Worm (Caenorhabditis elegans) whole organism, young adult: ENCODE results near the gene Y49F6B.2.

ENCODE experiments used
- B0261.1 ChIP-seq: sonication (generic microtip); optimal IDR thresholded peaks from 2 replicates; lab custom pipeline; 2016; ENCODE audit warnings: mild to moderate bottlenecking, missing genetic modification characterization, moderate library complexity, missing compliant biosample characterization
- C17E4.6 ChIP-seq: fragments of 200-800 bp; sonication (Bioruptor generic); IDR thresholded peaks from 2 replicates; pipeline ENCODE4 v1.3.6; 2022; ENCODE audit warnings: missing genetic modification reagents, missing genetic modification characterization, missing compliant biosample characterization
- D2030.7 ChIP-seq: fragments of 200-800 bp; sonication (Bioruptor generic); IDR thresholded peaks from 2 replicates; pipeline ENCODE4 v1.3.6; 2022; ENCODE audit warnings: missing genetic modification reagents, missing genetic modification characterization, missing compliant biosample characterization
- F37B4.10 ChIP-seq: fragments of 200-800 bp; sonication (Bioruptor generic); IDR thresholded peaks from 2 replicates; pipeline ENCODE4 v1.3.6; 2022; ENCODE audit warnings: missing genetic modification characterization, missing compliant biosample characterization
- F57A8.1 ChIP-seq: fragments of 200-800 bp; sonication (Bioruptor generic); optimal IDR thresholded peaks from 2 replicates; lab custom pipeline; 2018; ENCODE audit warnings: mild to moderate bottlenecking, missing genetic modification characterization, moderate library complexity, missing compliant biosample characterization
- Y53F4B.3 ChIP-seq: fragments of 200-800 bp; sonication (Bioruptor generic); IDR thresholded peaks from 2 replicates; pipeline ENCODE4 v1.3.6; 2022; ENCODE audit warnings: missing genetic modification reagents, missing genetic modification characterization, missing compliant biosample characterization
- Y56A3A.18 ChIP-seq: fragments of 200-800 bp; sonication (Bioruptor generic); IDR thresholded peaks from 2 replicates; pipeline ENCODE4 v1.3.6; 2022; ENCODE audit warnings: missing genetic modification reagents, missing genetic modification characterization, missing compliant biosample characterization
- Y67H2A.10 ChIP-seq: fragments of 200-800 bp; sonication (Bioruptor generic); conservative IDR thresholded peaks from 2 replicates; pipeline ENCODE4 v1.3.6; 2022; ENCODE audit warnings: missing genetic modification reagents, missing genetic modification characterization, missing compliant biosample characterization
- Y79H2A.3 ChIP-seq: fragments of 200-800 bp; sonication (Bioruptor generic); conservative IDR thresholded peaks from 2 replicates; pipeline ENCODE4 v1.3.6; 2022; ENCODE audit warnings: missing genetic modification reagents, missing genetic modification characterization, missing compliant biosample characterization
- ZK185.1 ChIP-seq: sonication (generic microtip); optimal IDR thresholded peaks from 2 replicates; lab custom pipeline; 2016; ENCODE audit warnings: mild to moderate bottlenecking, missing genetic modification characterization, missing compliant biosample characterization; ENCODE audit not compliant: poor library complexity, severe bottlenecking
- akir-1 ChIP-seq: fragments of 200-800 bp; sonication (Bioruptor generic); optimal IDR thresholded peaks from 2 replicates; lab custom pipeline; 2018; ENCODE audit warnings: mild to moderate bottlenecking, missing genetic modification characterization, moderate library complexity, missing compliant biosample characterization
- ama-1 ChIP-seq, 3 experiments: fragments of 150-350 bp in 1 of 3; sonication (generic microtip) in 2 of 3; optimal IDR thresholded peaks; 2 replicates each; lab custom pipeline; 2014 to 2018; ENCODE audit warnings: missing biosample characterization in 2 of 3, missing genetic modification characterization in 2 of 3, missing genetic modification reagents in 2 of 3
- aptf-3 ChIP-seq: fragments of 200-800 bp; sonication (Bioruptor generic); IDR thresholded peaks from 2 replicates; pipeline ENCODE4 v1.3.6; 2022; ENCODE audit warnings: missing genetic modification characterization, missing compliant biosample characterization
- atf-7 ChIP-seq: sonication (generic microtip); optimal IDR thresholded peaks from 2 replicates; lab custom pipeline; 2017; ENCODE audit warnings: mild to moderate bottlenecking, missing genetic modification characterization, missing compliant biosample characterization
- attf-6 ChIP-seq: fragments of 200-800 bp; sonication (Bioruptor generic); IDR thresholded peaks from 2 replicates; pipeline ENCODE4 v1.3.6; 2022; ENCODE audit warnings: missing genetic modification reagents, missing genetic modification characterization, missing compliant biosample characterization
- ceh-27 ChIP-seq: fragments of 200-800 bp; sonication (Bioruptor generic); optimal IDR thresholded peaks from 2 replicates; lab custom pipeline; 2018; ENCODE audit warnings: mild to moderate bottlenecking, missing genetic modification characterization, moderate library complexity, missing compliant biosample characterization
- ceh-58 ChIP-seq: fragments of 200-800 bp; sonication (Bioruptor generic); IDR thresholded peaks from 2 replicates; pipeline ENCODE4 v1.3.6; 2022; ENCODE audit warnings: missing genetic modification characterization, missing compliant biosample characterization
- ceh-91 ChIP-seq: fragments of 200-800 bp; sonication (Bioruptor generic); IDR thresholded peaks from 2 replicates; pipeline ENCODE4 v1.3.6; 2022; ENCODE audit warnings: missing genetic modification reagents, missing genetic modification characterization, missing compliant biosample characterization
- chd-7 ChIP-seq: sonication (generic microtip); optimal IDR thresholded peaks from 2 replicates; lab custom pipeline; 2016; ENCODE audit warnings: mild to moderate bottlenecking, missing genetic modification characterization, moderate library complexity, missing compliant biosample characterization
- dpl-1 ChIP-seq: fragments of 150-350 bp; optimal IDR thresholded peaks from 2 replicates; lab custom pipeline; 2014; ENCODE audit warnings: missing biosample characterization, missing genetic modification reagents, missing genetic modification characterization
- efl-1 ChIP-seq: fragments of 150-350 bp; optimal IDR thresholded peaks from 2 replicates; lab custom pipeline; 2014; ENCODE audit warnings: missing biosample characterization, missing genetic modification reagents, missing genetic modification characterization
- egl-44 ChIP-seq: fragments of 200-800 bp; sonication (Bioruptor generic); IDR thresholded peaks from 2 replicates; pipeline ENCODE4 v1.3.6; 2022; ENCODE audit warnings: missing genetic modification reagents, missing genetic modification characterization, missing compliant biosample characterization
- egrh-3 ChIP-seq: fragments of 200-800 bp; sonication (Bioruptor generic); IDR thresholded peaks from 2 replicates; pipeline ENCODE4 v1.3.6; 2022; ENCODE audit warnings: missing genetic modification reagents, missing genetic modification characterization, missing compliant biosample characterization
- fkh-3 ChIP-seq: sonication (generic microtip); optimal IDR thresholded peaks from 2 replicates; lab custom pipeline; 2016; ENCODE audit warnings: mild to moderate bottlenecking, missing genetic modification characterization, missing compliant biosample characterization
- hlh-26 ChIP-seq: fragments of 200-800 bp; sonication (Bioruptor generic); conservative IDR thresholded peaks from 2 replicates; pipeline ENCODE4 v1.3.6; 2022; ENCODE audit warnings: missing genetic modification reagents, missing genetic modification characterization, missing compliant biosample characterization
- hsf-1 ChIP-seq: fragments of 200-800 bp; sonication (Bioruptor generic); IDR thresholded peaks from 2 replicates; pipeline ENCODE4 v1.3.6; 2022; ENCODE audit warnings: missing genetic modification reagents, missing genetic modification characterization, missing compliant biosample characterization
- lag-1 ChIP-seq: fragments of 200-800 bp; sonication (Bioruptor generic); IDR thresholded peaks from 2 replicates; pipeline ENCODE4 v1.3.6; 2022; ENCODE audit warnings: missing genetic modification reagents, missing genetic modification characterization, missing compliant biosample characterization
- lin-35 ChIP-seq, 3 experiments: fragments of 150-350 bp in 2 of 3; sonication (generic microtip) in 1 of 3; optimal IDR thresholded peaks; 2 replicates each; lab custom pipeline; 2014 to 2018; ENCODE audit warnings: missing biosample characterization in 3 of 3, missing genetic modification characterization in 3 of 3, missing genetic modification reagents in 3 of 3
- lin-40 ChIP-seq: sonication (generic microtip); optimal IDR thresholded peaks from 2 replicates; lab custom pipeline; 2016; ENCODE audit warnings: missing genetic modification characterization, mild to moderate bottlenecking, missing compliant biosample characterization, missing genotype, missing genetic modification reagents
- lsl-1 ChIP-seq: fragments of 200-800 bp; sonication (Bioruptor generic); optimal IDR thresholded peaks from 2 replicates; lab custom pipeline; 2018; ENCODE audit warnings: mild to moderate bottlenecking, missing genetic modification characterization, moderate library complexity, missing compliant biosample characterization
- madf-6 ChIP-seq: fragments of 200-800 bp; sonication (Bioruptor generic); IDR thresholded peaks from 2 replicates; pipeline ENCODE4 v1.3.6; 2022; ENCODE audit warnings: missing genetic modification reagents, missing genetic modification characterization, missing compliant biosample characterization
- madf-8 ChIP-seq: fragments of 200-800 bp; sonication (Bioruptor generic); conservative IDR thresholded peaks from 2 replicates; pipeline ENCODE4 v1.3.6; 2022; ENCODE audit warnings: missing genetic modification reagents, missing genetic modification characterization, missing compliant biosample characterization
- mcd-1 ChIP-seq: fragments of 200-800 bp; sonication (Bioruptor generic); IDR thresholded peaks from 2 replicates; pipeline ENCODE4 v1.3.6; 2022; ENCODE audit warnings: missing genetic modification reagents, missing genetic modification characterization, missing compliant biosample characterization
- mxl-1 ChIP-seq: sonication (generic microtip); optimal IDR thresholded peaks from 2 replicates; lab custom pipeline; 2016; ENCODE audit warnings: missing genetic modification characterization, missing compliant biosample characterization
- nfya-1 ChIP-seq: sonication (generic microtip); optimal IDR thresholded peaks from 2 replicates; lab custom pipeline; 2017; ENCODE audit warnings: antibody characterized with exemption, missing compliant biosample characterization, missing genetic modification characterization, borderline replicate concordance; ENCODE audit not compliant: insufficient read depth
- nfya-2 ChIP-seq: fragments of 200-800 bp; sonication (Bioruptor generic); IDR thresholded peaks from 2 replicates; pipeline ENCODE4 v1.3.6; 2022; ENCODE audit warnings: missing genetic modification reagents, missing genetic modification characterization, missing compliant biosample characterization
- nhr-120 ChIP-seq: fragments of 200-800 bp; sonication (Bioruptor generic); IDR thresholded peaks from 2 replicates; pipeline ENCODE4 v1.3.6; 2022; ENCODE audit warnings: missing genetic modification characterization, missing compliant biosample characterization
- nhr-90 ChIP-seq: sonication (generic microtip); optimal IDR thresholded peaks from 2 replicates; lab custom pipeline; 2016; ENCODE audit warnings: missing genotype, mild to moderate bottlenecking, missing genetic modification characterization, missing compliant biosample characterization
- pbrm-1 ChIP-seq: fragments of 200-800 bp; sonication (Bioruptor generic); IDR thresholded peaks from 2 replicates; pipeline ENCODE4 v1.3.6; 2022; ENCODE audit warnings: missing genetic modification reagents, missing genetic modification characterization, missing compliant biosample characterization
- pha-4 ChIP-seq: fragments of 150-350 bp; sonication (generic microtip); optimal IDR thresholded peaks from 2 replicates; lab custom pipeline; 2014; ENCODE audit warnings: missing biosample characterization, missing genetic modification reagents, missing genetic modification characterization
- somi-1 ChIP-seq: fragments of 200-800 bp; sonication (Bioruptor generic); optimal IDR thresholded peaks from 2 replicates; lab custom pipeline; 2018; ENCODE audit warnings: mild to moderate bottlenecking, missing genetic modification characterization, missing compliant biosample characterization
- tlf-1 ChIP-seq: fragments of 200-800 bp; sonication (Bioruptor generic); optimal IDR thresholded peaks from 2 replicates; lab custom pipeline; 2018; ENCODE audit warnings: mild to moderate bottlenecking, missing genetic modification characterization, missing compliant biosample characterization
- unc-130 ChIP-seq: sonication (generic microtip); optimal IDR thresholded peaks from 2 replicates; lab custom pipeline; 2016; ENCODE audit warnings: missing genetic modification reagents, missing genetic modification characterization, missing compliant biosample characterization
- zfh-2 ChIP-seq: fragments of 200-800 bp; sonication (Bioruptor generic); conservative IDR thresholded peaks from 2 replicates; pipeline ENCODE4 v1.3.6; 2022; ENCODE audit warnings: missing genetic modification reagents, missing genetic modification characterization, missing compliant biosample characterization
- zim-3 ChIP-seq: sonication (generic microtip); optimal IDR thresholded peaks from 2 replicates; lab custom pipeline; 2017; ENCODE audit warnings: mild to moderate bottlenecking, missing genetic modification characterization, moderate library complexity, missing compliant biosample characterization
- ztf-3 ChIP-seq: fragments of 200-800 bp; sonication (Bioruptor generic); optimal IDR thresholded peaks from 2 replicates; lab custom pipeline; 2018; ENCODE audit warnings: mild to moderate bottlenecking, missing genetic modification characterization, missing compliant biosample characterization
- ztf-6 ChIP-seq: fragments of 200-800 bp; sonication (Bioruptor generic); IDR thresholded peaks from 2 replicates; pipeline ENCODE4 v1.3.6; 2022; ENCODE audit warnings: missing genetic modification reagents, missing genetic modification characterization, missing compliant biosample characterization

Y49F6B.2 gene

ce11 chrII:3518961-3519544 lies 16.3 kb downstream of the Y49F6B.2 start, which contains the start of gene clec-126 (continued):
- TF ChIP-seq zfh-2 (GFP tag; lab: Robert Waterston, UW) (peak; percentile 50; the same call in 1 of the 2 replicates), mxl-1 (tag; lab: Kevin White, UChicago) (peak; percentile 78), Y67H2A.10 (GFP tag; lab: Robert Waterston, UW) (no peak), pbrm-1 (peak; percentile 79), Y56A3A.18 (GFP tag; lab: Robert Waterston, UW) (peak; percentile 73; the same call in 1 of the 2 replicates), tlf-1 (GFP tag; lab: Kevin White, UChicago) (peak; percentile 77), madf-6 (GFP tag; lab: Robert Waterston, UW) (peak; percentile 71), zim-3 (tag; lab: Kevin White, UChicago) (peak; percentile 46), ceh-58 (GFP tag; lab: Robert Waterston, UW) (no peak), unc-130 (GFP tag; lab: Kevin White, UChicago) (peak; percentile 80), D2030.7 (GFP tag; lab: Robert Waterston, UW) (peak; percentile 89), chd-7 (peak; percentile 59), lin-40 (tag; lab: Kevin White, UChicago) (peak; percentile 94), lsl-1 (GFP tag; lab: Kevin White, UChicago) (peak; percentile 66), ceh-27 (GFP tag; lab: Kevin White, UChicago) (peak; percentile 45), nhr-120 (GFP tag; lab: Robert Waterston, UW) (no peak), somi-1 (GFP tag; lab: Kevin White, UChicago) (peak; percentile 77), C17E4.6 (0 out of 2 replicates have a peak, but pooled peaks have one; percentile 16), nfya-2 (GFP tag; lab: Robert Waterston, UW) (no peak), lag-1 (no peak), akir-1 (no peak), ZK185.1 (tag; lab: Kevin White, UChicago) (peak; percentile 62), nhr-90 (tag; lab: Kevin White, UChicago) (peak; percentile 96), mcd-1 (GFP tag; lab: Robert Waterston, UW) (peak; percentile 84), ceh-91 (0 out of 2 replicates have a peak, but pooled peaks have one; percentile 29), pha-4 (tag; lab: Kevin White, UChicago) (peak; percentile 11), atf-7 (tag; lab: Kevin White, UChicago) (peak; percentile 93), ztf-3 (GFP tag; lab: Kevin White, UChicago) (no peak), F57A8.1 (GFP tag; lab: Kevin White, UChicago) (peak; percentile 54), F37B4.10 (GFP tag; lab: Robert Waterston, UW) (0 out of 2 replicates have a peak, but pooled peaks have one; percentile 10), ama-1 (optimal IDR thresholded peaks at IDR 0.05; lab: Kevin White, UChicago) (no peak), ama-1 (GFP tag; optimal IDR thresholded peaks at IDR 0.05; lab: Kevin White, UChicago) (peak; percentile 30 to 71), dpl-1 (GFP tag; lab: Kevin White, UChicago) (peak; percentile 31), Y79H2A.3 (GFP tag; lab: Robert Waterston, UW) (no peak), hsf-1 (GFP tag; lab: Robert Waterston, UW) (0 out of 2 replicates have a peak, but pooled peaks have one; percentile 33), fkh-3 (tag; lab: Kevin White, UChicago) (peak; percentile 42), egl-44 (peak; percentile 73), egrh-3 (GFP tag; lab: Robert Waterston, UW) (peak; percentile 54), hlh-26 (GFP tag; lab: Robert Waterston, UW) (no peak), attf-6 (GFP tag; lab: Robert Waterston, UW) (no peak), madf-8 (GFP tag; lab: Robert Waterston, UW) (0 out of 2 replicates have a peak, but pooled peaks have one; percentile 11), ztf-6 (GFP tag; lab: Robert Waterston, UW) (peak; percentile 80), aptf-3 (GFP tag; lab: Robert Waterston, UW) (no peak), lin-35 (GFP tag; optimal IDR thresholded peaks at IDR 0.05; lab: Kevin White, UChicago) (peak in 1 of 3 experiments; percentile 58), Y53F4B.3 (GFP tag; lab: Robert Waterston, UW) (no peak), B0261.1 (tag; lab: Kevin White, UChicago) (peak; percentile 97), efl-1 (GFP tag; lab: Kevin White, UChicago) (peak; percentile 12), nfya-1 (tag; lab: Kevin White, UChicago) (no peak)
